Worm (Caenorhabditis elegans) whole organism, L4 larva: Measurements from ENCODE around the gene Y7A5A.24.

Experiments
- aly-2 ChIP-seq: sonication (generic microtip); optimal IDR thresholded peaks from 2 replicates; lab custom pipeline; 2018; ENCODE audit warnings: missing biosample characterization, missing genetic modification characterization
- ama-1 ChIP-seq: fragments of 150-350 bp; optimal IDR thresholded peaks from 2 replicates; lab custom pipeline; 2014; ENCODE audit warnings: inconsistent platforms, mixed read lengths
- ces-1 ChIP-seq: fragments of 150-350 bp; sonication (generic microtip); optimal IDR thresholded peaks from 4 replicates; lab custom pipeline; 2014; ENCODE audit warnings: missing biosample characterization, missing genetic modification reagents, missing genetic modification characterization
- lsy-2 ChIP-seq, 2 experiments: fragments of 150-350 bp in 1 of 2; sonication (generic microtip) in 1 of 2; optimal IDR thresholded peaks; 2 replicates each; lab custom pipeline; 2014 to 2017; ENCODE audit warnings: missing biosample characterization in 2 of 2, missing genetic modification characterization in 2 of 2
- mdl-1 ChIP-seq, 2 experiments: fragments of 150-350 bp in 1 of 2; sonication (generic microtip) in 1 of 2; optimal IDR thresholded peaks; 2 replicates each; lab custom pipeline; 2014 to 2017; ENCODE audit warnings: missing biosample characterization in 2 of 2, missing genetic modification characterization in 2 of 2
- nhr-76 ChIP-seq: fragments of 150-350 bp; optimal IDR thresholded peaks from 2 replicates; lab custom pipeline; 2014; ENCODE audit warnings: missing biosample characterization, missing genetic modification characterization
- pqm-1 ChIP-seq: sonication (generic microtip); optimal IDR thresholded peaks from 2 replicates; lab custom pipeline; 2017; ENCODE audit warnings: missing biosample characterization, missing genetic modification characterization
- skn-1 ChIP-seq: fragments of 150-350 bp; optimal IDR thresholded peaks from 2 replicates; lab custom pipeline; 2014; ENCODE audit warnings: missing biosample characterization, missing genetic modification characterization
- snpc-4 ChIP-seq: fragments of 150-350 bp; optimal IDR thresholded peaks from 2 replicates; lab custom pipeline; 2014; ENCODE audit warnings: missing biosample characterization, missing genetic modification characterization
- spr-3 ChIP-seq: fragments of 200-800 bp; sonication (Bioruptor generic); optimal IDR thresholded peaks from 2 replicates; lab custom pipeline; 2018; ENCODE audit warnings: mild to moderate bottlenecking, missing genetic modification characterization, missing compliant biosample characterization
- zfp-2 ChIP-seq: sonication (generic microtip); optimal IDR thresholded peaks from 2 replicates; lab custom pipeline; 2016; ENCODE audit warnings: mild to moderate bottlenecking, missing genetic modification characterization, missing compliant biosample characterization

- TF ChIP-seq lsy-2 (tag; optimal IDR thresholded peaks at IDR 0.05; lab: Kevin White, UChicago), result no peak
- TF ChIP-seq skn-1, result no peak
- no peak for TF ChIP-seq mdl-1 (tag; optimal IDR thresholded peaks at IDR 0.05; lab: Kevin White, UChicago)
- TF ChIP-seq ces-1, result no peak
- TF ChIP-seq snpc-4, result no peak
- TF ChIP-seq ama-1 (lab: Kevin White, UChicago), result no peak
- no peak for TF ChIP-seq pqm-1 (tag; lab: Kevin White, UChicago)
- TF ChIP-seq aly-2, result no peak
- TF ChIP-seq zfp-2, result no peak
- no peak for TF ChIP-seq spr-3
- TF ChIP-seq nhr-76 (tag; lab: Kevin White, UChicago), result no peak
Measured at ce11 chrX:15766861-15767260, 15.1 kb downstream of the Y7A5A.24 start.
